Worm (Caenorhabditis elegans) whole organism, mixed stage, embryonic: Measurements from ENCODE around the gene Y67H2A.2.

ENCODE experiments used
- ces-1 ChIP-seq: fragments of 150-350 bp; optimal IDR thresholded peaks from 2 replicates; lab custom pipeline; 2014; ENCODE audit warnings: missing biosample characterization, missing genetic modification reagents, missing genetic modification characterization
- flh-1 ChIP-seq: fragments of 200-800 bp; sonication (Bioruptor generic); optimal IDR thresholded peaks from 2 replicates; lab custom pipeline; 2018; ENCODE audit warnings: mild to moderate bottlenecking, missing genetic modification characterization, moderate library complexity, missing compliant biosample characterization
- lin-13 ChIP-seq: fragments of 150-350 bp; optimal IDR thresholded peaks from 2 replicates; lab custom pipeline; 2014; ENCODE audit warnings: missing biosample characterization, missing genetic modification characterization
- lsy-2 ChIP-seq: fragments of 150-350 bp; optimal IDR thresholded peaks from 2 replicates; lab custom pipeline; 2014; ENCODE audit warnings: missing biosample characterization, missing genetic modification characterization
- mep-1 ChIP-seq: fragments of 150-350 bp; optimal IDR thresholded peaks from 2 replicates; lab custom pipeline; 2017; ENCODE audit warnings: missing biosample characterization, missing genetic modification reagents, missing genetic modification characterization, inconsistent platforms
- nhr-237 ChIP-seq: fragments of 150-350 bp; optimal IDR thresholded peaks from 2 replicates; lab custom pipeline; 2014; ENCODE audit warnings: missing biosample characterization, missing genetic modification characterization
- nhr-76 ChIP-seq: sonication (generic microtip); optimal IDR thresholded peaks from 2 replicates; lab custom pipeline; 2017; ENCODE audit warnings: missing biosample characterization, missing genetic modification characterization
- pha-4 ChIP-seq: fragments of 150-350 bp; optimal IDR thresholded peaks from 2 replicates; lab custom pipeline; 2018; ENCODE audit warnings: missing biosample characterization, missing genetic modification reagents, missing genetic modification characterization
- ztf-11 ChIP-seq: fragments of 150-350 bp; optimal IDR thresholded peaks from 2 replicates; lab custom pipeline; 2014; ENCODE audit warnings: missing biosample characterization, missing genetic modification characterization

- TF ChIP-seq nhr-76 (tag; lab: Kevin White, UChicago) (no peak), nhr-237 (tag; lab: Kevin White, UChicago) (no peak), pha-4 (tag; lab: Kevin White, UChicago) (no peak), ztf-11 (tag; lab: Kevin White, UChicago) (no peak), mep-1 (tag; lab: Kevin White, UChicago) (no peak), lsy-2 (tag; lab: Kevin White, UChicago) (no peak), flh-1 (no peak), ces-1 (GFP tag; lab: Kevin White, UChicago) (no peak), lin-13 (no peak)
Observed at ce11 chrIV:13268385-13268784, 29.2 kb downstream of the Y67H2A.2 start.
